Worm (Caenorhabditis elegans) whole organism, L4 larva: ENCODE data around the gene W02A2.12.
A peak's percentile ranks its signal among the peaks of the same experiment; 100 is the strongest.

Source experiments
- R02D3.7 ChIP-seq: fragments of 150-350 bp; sonication (generic microtip); optimal IDR thresholded peaks from 3 replicates; lab custom pipeline; 2014; ENCODE audit warnings: missing biosample characterization, missing genetic modification characterization
- Y105C5A.15 ChIP-seq: fragments of 200-800 bp; sonication (Bioruptor generic); IDR thresholded peaks from 2 replicates; pipeline ENCODE4 v1.3.6; 2022; ENCODE audit warnings: missing genetic modification characterization, missing compliant biosample characterization
- Y48G9A.11 ChIP-seq: fragments of 200-800 bp; sonication (Bioruptor generic); IDR thresholded peaks from 2 replicates; pipeline ENCODE4 v1.3.6; 2022; ENCODE audit warnings: missing genetic modification reagents, missing genetic modification characterization, missing compliant biosample characterization
- aha-1 ChIP-seq: fragments of 150-350 bp; peaks from one replicate; lab custom pipeline; 2014; ENCODE audit warnings: missing biosample characterization, missing genetic modification characterization
- aly-2 ChIP-seq: sonication (generic microtip); optimal IDR thresholded peaks from 2 replicates; lab custom pipeline; 2018; ENCODE audit warnings: missing biosample characterization, missing genetic modification characterization
- ama-1 ChIP-seq: fragments of 150-350 bp; optimal IDR thresholded peaks from 2 replicates; lab custom pipeline; 2014; ENCODE audit warnings: inconsistent platforms, mixed read lengths
- attf-4 ChIP-seq: sonication (generic microtip); optimal IDR thresholded peaks from 3 replicates; lab custom pipeline; 2017; ENCODE audit warnings: missing biosample characterization, missing genetic modification characterization
- ceh-20 ChIP-seq: fragments of 200-800 bp; sonication (Bioruptor generic); IDR thresholded peaks from 2 replicates; pipeline ENCODE4 v1.3.6; 2022; ENCODE audit warnings: missing genetic modification reagents, missing genetic modification characterization, missing compliant biosample characterization
- ceh-28 ChIP-seq: fragments of 150-350 bp; optimal IDR thresholded peaks from 2 replicates; lab custom pipeline; 2014; ENCODE audit warnings: missing biosample characterization, missing genetic modification reagents, missing genetic modification characterization
- ces-1 ChIP-seq: fragments of 150-350 bp; sonication (generic microtip); optimal IDR thresholded peaks from 4 replicates; lab custom pipeline; 2014; ENCODE audit warnings: missing biosample characterization, missing genetic modification reagents, missing genetic modification characterization
- cey-2 ChIP-seq: sonication (generic microtip); optimal IDR thresholded peaks from 3 replicates; lab custom pipeline; 2017; ENCODE audit warnings: missing genetic modification characterization, mild to moderate bottlenecking, missing compliant biosample characterization, antibody characterized with exemption, borderline replicate concordance; ENCODE audit not compliant: insufficient read depth
- daf-16 ChIP-seq, 3 experiments: sonication (generic microtip); optimal IDR thresholded peaks; 2 replicates each; lab custom pipeline; 2016 to 2017; ENCODE audit warnings: missing genetic modification characterization in 3 of 3, missing genetic modification reagents in 3 of 3, mild to moderate bottlenecking in 2 of 3, missing compliant biosample characterization in 2 of 3, missing biosample characterization in 1 of 3, moderate library complexity in 1 of 3
- daf-19 ChIP-seq: fragments of 200-800 bp; sonication (Bioruptor generic); conservative IDR thresholded peaks from 2 replicates; pipeline ENCODE4 v1.3.6; 2022; ENCODE audit warnings: missing genetic modification characterization, missing compliant biosample characterization
- daf-8 ChIP-seq: fragments of 200-800 bp; sonication (Bioruptor generic); IDR thresholded peaks from 2 replicates; pipeline ENCODE4 v1.3.6; 2022; ENCODE audit warnings: missing genetic modification characterization, missing compliant biosample characterization
- dmd-6 ChIP-seq: fragments of 200-800 bp; sonication (Bioruptor generic); IDR thresholded peaks from 2 replicates; pipeline ENCODE4 v1.3.6; 2022; ENCODE audit warnings: missing genetic modification reagents, missing genetic modification characterization, missing compliant biosample characterization
- duxl-1 ChIP-seq: sonication (generic microtip); optimal IDR thresholded peaks from 2 replicates; lab custom pipeline; 2016; ENCODE audit warnings: mild to moderate bottlenecking, missing genetic modification characterization, moderate library complexity, missing compliant biosample characterization; ENCODE audit not compliant: poor library complexity
- dve-1 ChIP-seq: sonication (generic microtip); optimal IDR thresholded peaks from 2 replicates; lab custom pipeline; 2017; ENCODE audit warnings: antibody characterized with exemption, mild to moderate bottlenecking, missing genetic modification characterization, missing compliant biosample characterization; ENCODE audit not compliant: insufficient read depth
- egl-27 ChIP-seq: sonication (generic microtip); optimal IDR thresholded peaks from 3 replicates; lab custom pipeline; 2017; ENCODE audit warnings: missing biosample characterization, missing genetic modification reagents, missing genetic modification characterization
- egl-43 ChIP-seq: fragments of 200-800 bp; sonication (Bioruptor generic); IDR thresholded peaks from 2 replicates; pipeline ENCODE4 v1.3.6; 2022; ENCODE audit warnings: missing genetic modification reagents, missing genetic modification characterization, missing compliant biosample characterization
- fkh-10 ChIP-seq: fragments of 150-350 bp; optimal IDR thresholded peaks from 2 replicates; lab custom pipeline; 2014; ENCODE audit warnings: missing biosample characterization, missing genetic modification reagents, missing genetic modification characterization
- hif-1 ChIP-seq, 2 experiments: sonication (generic microtip); optimal IDR thresholded peaks; 2 replicates each; lab custom pipeline; 2016 to 2017; ENCODE audit warnings: missing compliant biosample characterization in 2 of 2, missing genetic modification characterization in 2 of 2, missing genetic modification reagents in 2 of 2, missing genotype in 2 of 2, mild to moderate bottlenecking in 1 of 2
- hlh-11 ChIP-seq: fragments of 200-800 bp; sonication (Bioruptor generic); optimal IDR thresholded peaks from 2 replicates; lab custom pipeline; 2018; ENCODE audit warnings: mild to moderate bottlenecking, missing genetic modification characterization, missing compliant biosample characterization
- hlh-30 ChIP-seq: sonication (generic microtip); optimal IDR thresholded peaks from 2 replicates; lab custom pipeline; 2017; ENCODE audit warnings: antibody characterized with exemption, mild to moderate bottlenecking, missing genetic modification characterization, missing compliant biosample characterization; ENCODE audit not compliant: insufficient read depth
- hmg-1.1 ChIP-seq: fragments of 200-800 bp; sonication (Bioruptor generic); IDR thresholded peaks from 2 replicates; pipeline ENCODE4 v1.3.6; 2022; ENCODE audit warnings: missing genetic modification reagents, missing genetic modification characterization, missing compliant biosample characterization
- jun-1 ChIP-seq: fragments of 150-350 bp; optimal IDR thresholded peaks from 2 replicates; lab custom pipeline; 2014; ENCODE audit warnings: missing biosample characterization, missing genetic modification reagents, missing genetic modification characterization
- lin-38 ChIP-seq: fragments of 200-800 bp; sonication (Bioruptor generic); IDR thresholded peaks from 2 replicates; pipeline ENCODE4 v1.3.6; 2022; ENCODE audit warnings: missing genetic modification reagents, missing genetic modification characterization, missing compliant biosample characterization
- lin-39 ChIP-seq: fragments of 150-350 bp; optimal IDR thresholded peaks from 2 replicates; lab custom pipeline; 2014; ENCODE audit warnings: missing biosample characterization, missing genetic modification reagents, missing genetic modification characterization
- lsy-2 ChIP-seq, 2 experiments: fragments of 150-350 bp in 1 of 2; sonication (generic microtip) in 1 of 2; optimal IDR thresholded peaks; 2 replicates each; lab custom pipeline; 2014 to 2017; ENCODE audit warnings: missing biosample characterization in 2 of 2, missing genetic modification characterization in 2 of 2
- mdl-1 ChIP-seq, 2 experiments: fragments of 150-350 bp in 1 of 2; sonication (generic microtip) in 1 of 2; optimal IDR thresholded peaks; 2 replicates each; lab custom pipeline; 2014 to 2017; ENCODE audit warnings: missing biosample characterization in 2 of 2, missing genetic modification characterization in 2 of 2
- mep-1 ChIP-seq: fragments of 150-350 bp; sonication (generic microtip); optimal IDR thresholded peaks from 3 replicates; lab custom pipeline; 2014; ENCODE audit warnings: missing biosample characterization, missing genetic modification characterization
- mes-2 ChIP-seq: sonication (generic microtip); optimal IDR thresholded peaks from 2 replicates; lab custom pipeline; 2016; ENCODE audit warnings: missing genotype, mild to moderate bottlenecking, missing genetic modification characterization, missing compliant biosample characterization; ENCODE audit not compliant: poor library complexity, severe bottlenecking
- mxl-2 ChIP-seq: fragments of 200-800 bp; sonication (Bioruptor generic); conservative IDR thresholded peaks from 2 replicates; pipeline ENCODE4 v1.3.6; 2022; ENCODE audit warnings: missing genetic modification reagents, missing genetic modification characterization, missing compliant biosample characterization
- nhr-102 ChIP-seq: sonication (generic microtip); optimal IDR thresholded peaks from 2 replicates; lab custom pipeline; 2016; ENCODE audit warnings: mild to moderate bottlenecking, missing genetic modification characterization, moderate library complexity, missing compliant biosample characterization
- nhr-28 ChIP-seq: fragments of 150-350 bp; optimal IDR thresholded peaks from 2 replicates; lab custom pipeline; 2014; ENCODE audit warnings: missing biosample characterization, missing genetic modification characterization
- nhr-48 ChIP-seq: sonication (generic microtip); optimal IDR thresholded peaks from 2 replicates; lab custom pipeline; 2016; ENCODE audit warnings: mild to moderate bottlenecking, missing genetic modification characterization, missing compliant biosample characterization
- pha-4 ChIP-seq, 2 experiments: fragments of 150-350 bp in 1 of 2; fragments of 200-800 bp in 1 of 2; sonication (Bioruptor generic) in 1 of 2; IDR thresholded peaks in 1 of 2; optimal IDR thresholded peaks in 1 of 2; 2 replicates each; pipeline versions ENCODE4 v1.3.6 to Lab custom; 2014 to 2022; ENCODE audit warnings: missing genetic modification characterization in 2 of 2, missing genetic modification reagents in 2 of 2, missing biosample characterization in 1 of 2, missing compliant biosample characterization in 1 of 2
- php-3 ChIP-seq: fragments of 200-800 bp; sonication (Bioruptor generic); IDR thresholded peaks from 2 replicates; pipeline ENCODE4 v1.3.6; 2022; ENCODE audit warnings: missing genetic modification reagents, missing genetic modification characterization, missing compliant biosample characterization
- pqm-1 ChIP-seq: sonication (generic microtip); optimal IDR thresholded peaks from 2 replicates; lab custom pipeline; 2017; ENCODE audit warnings: missing biosample characterization, missing genetic modification characterization
- rbr-2 ChIP-seq: sonication (generic microtip); optimal IDR thresholded peaks from 2 replicates; lab custom pipeline; 2016; ENCODE audit warnings: missing genotype, missing genetic modification characterization, missing compliant biosample characterization
- sdz-12 ChIP-seq: fragments of 200-800 bp; sonication (Bioruptor generic); optimal IDR thresholded peaks from 2 replicates; lab custom pipeline; 2018; ENCODE audit warnings: mild to moderate bottlenecking, missing genetic modification characterization, missing compliant biosample characterization
- set-16 ChIP-seq: fragments of 200-800 bp; sonication (Bioruptor generic); IDR thresholded peaks from 2 replicates; pipeline ENCODE4 v1.3.6; 2022; ENCODE audit warnings: missing genetic modification reagents, missing genetic modification characterization, missing compliant biosample characterization
- skn-1 ChIP-seq: fragments of 150-350 bp; optimal IDR thresholded peaks from 2 replicates; lab custom pipeline; 2014; ENCODE audit warnings: missing biosample characterization, missing genetic modification characterization
- snpc-4 ChIP-seq: fragments of 150-350 bp; optimal IDR thresholded peaks from 2 replicates; lab custom pipeline; 2014; ENCODE audit warnings: missing biosample characterization, missing genetic modification characterization
- spr-1 ChIP-seq: sonication (generic microtip); optimal IDR thresholded peaks from 2 replicates; lab custom pipeline; 2016; ENCODE audit warnings: mild to moderate bottlenecking, missing genetic modification characterization, missing compliant biosample characterization
- zag-1 ChIP-seq: fragments of 150-350 bp; optimal IDR thresholded peaks from 2 replicates; lab custom pipeline; 2014; ENCODE audit warnings: missing biosample characterization, missing genetic modification characterization
- zfp-2 ChIP-seq: sonication (generic microtip); optimal IDR thresholded peaks from 2 replicates; lab custom pipeline; 2016; ENCODE audit warnings: mild to moderate bottlenecking, missing genetic modification characterization, missing compliant biosample characterization
- ztf-7 ChIP-seq: fragments of 150-350 bp; optimal IDR thresholded peaks from 2 replicates; lab custom pipeline; 2014; ENCODE audit warnings: missing biosample characterization, missing genetic modification characterization

The W02A2.12 gene

DNA sequence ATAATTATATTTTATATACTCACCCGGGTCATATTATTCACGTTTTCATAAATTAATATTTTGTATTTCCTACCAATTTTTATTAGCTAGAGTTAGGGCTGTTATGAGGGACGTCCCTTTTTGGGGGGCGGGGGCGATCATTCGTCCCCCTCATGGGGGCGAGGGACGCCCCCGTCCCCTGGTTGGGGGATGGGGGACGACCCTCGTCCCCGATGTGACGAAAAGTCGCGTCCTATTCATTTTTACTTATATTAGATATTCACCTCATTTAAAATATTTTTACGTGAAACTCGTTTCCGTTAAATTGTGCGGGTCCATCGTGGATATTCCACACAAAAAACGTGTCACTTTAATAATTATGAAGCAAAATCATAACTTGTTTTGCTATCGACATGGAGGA, at the start of gene W02A2.12:
Gene W02A2.12 (minus strand): TSS at position 240 of the 400 bp plus-strand sequence.
- TF ChIP-seq ceh-28 (tag; lab: Kevin White, UChicago), result no peak
- peak; percentile 44; the same call in 1 of the 2 replicates for TF ChIP-seq egl-43
- TF ChIP-seq spr-1 (tag; lab: Kevin White, UChicago), result no peak
- no peak for TF ChIP-seq Y48G9A.11 (GFP tag; lab: Robert Waterston, UW)
- TF ChIP-seq zag-1 (tag; lab: Kevin White, UChicago), result no peak
- TF ChIP-seq Y105C5A.15 (GFP tag; lab: Robert Waterston, UW), result 0 out of 2 replicates have a peak, but pooled peaks have one; percentile 34
- peak; percentile 31; the same call in 1 of the 2 replicates for TF ChIP-seq lin-38 (GFP tag; lab: Robert Waterston, UW)
- peak; percentile 78 for TF ChIP-seq set-16 (GFP tag; lab: Robert Waterston, UW)
- TF ChIP-seq zfp-2 (tag; lab: Kevin White, UChicago), result no peak
- TF ChIP-seq pha-4 (GFP tag; IDR thresholded peaks at IDR 0.05; lab: Robert Waterston, UW), result peak; percentile 77; the same call in 1 of the 2 replicates
- TF ChIP-seq pha-4 (tag; optimal IDR thresholded peaks at IDR 0.05; lab: Kevin White, UChicago), result no peak
- TF ChIP-seq mep-1, result no peak
- TF ChIP-seq mes-2, result no peak
- no peak for TF ChIP-seq snpc-4 (tag; lab: Kevin White, UChicago)
- TF ChIP-seq sdz-12, result no peak
- TF ChIP-seq php-3, result no peak
- TF ChIP-seq pqm-1 (tag; lab: Kevin White, UChicago), result no peak
- no peak for TF ChIP-seq daf-16 (GFP tag; optimal IDR thresholded peaks at IDR 0.05; lab: Kevin White, UChicago)
- no peak for TF ChIP-seq daf-16 (tag; optimal IDR thresholded peaks at IDR 0.05; lab: Kevin White, UChicago)
- no peak for TF ChIP-seq jun-1 (tag; lab: Kevin White, UChicago)
- no peak for TF ChIP-seq fkh-10 (GFP tag; lab: Kevin White, UChicago)

- TF ChIP-seq R02D3.7 (tag; lab: Kevin White, UChicago) (no peak), lin-38 (GFP tag; lab: Robert Waterston, UW) (no peak), cey-2 (tag; lab: Kevin White, UChicago) (no peak), ama-1 (lab: Kevin White, UChicago) (no peak), zag-1 (tag; lab: Kevin White, UChicago) (no peak), hlh-30 (tag; lab: Kevin White, UChicago) (peak; percentile 64), skn-1 (tag; lab: Kevin White, UChicago) (no peak), ceh-20 (GFP tag; lab: Robert Waterston, UW) (no peak), daf-16 (GFP tag; optimal IDR thresholded peaks at IDR 0.05; lab: Kevin White, UChicago) (no peak), daf-16 (tag; optimal IDR thresholded peaks at IDR 0.05; lab: Kevin White, UChicago) (peak; percentile 97), nhr-102 (tag; lab: Kevin White, UChicago) (peak; percentile 35), aly-2 (no peak), duxl-1 (tag; lab: Kevin White, UChicago) (no peak), attf-4 (tag; lab: Kevin White, UChicago) (no peak), nhr-48 (tag; lab: Kevin White, UChicago) (peak; percentile 61), mxl-2 (GFP tag; lab: Robert Waterston, UW) (peak; percentile 59; the same call in 1 of the 2 replicates), nhr-28 (tag; lab: Kevin White, UChicago) (peak; percentile 90), hlh-11 (tag; lab: Kevin White, UChicago) (peak; percentile 65), aha-1 (peak; percentile 100), hif-1 (tag; optimal IDR thresholded peaks at IDR 0.05; lab: Kevin White, UChicago) (peak; percentile 93 to 98), rbr-2 (tag; lab: Kevin White, UChicago) (no peak), lin-39 (tag; lab: Kevin White, UChicago) (no peak), egl-27 (tag; lab: Kevin White, UChicago) (no peak), pqm-1 (tag; lab: Kevin White, UChicago) (peak; percentile 75), hmg-1.1 (no peak), ztf-7 (tag; lab: Kevin White, UChicago) (peak; percentile 21), lsy-2 (tag; optimal IDR thresholded peaks at IDR 0.05; lab: Kevin White, UChicago) (peak in 1 of 2 experiments; percentile 16), daf-19 (GFP tag; lab: Robert Waterston, UW) (no peak), php-3 (peak; percentile 52; the same call in 1 of the 2 replicates), daf-8 (no peak), dve-1 (tag; lab: Kevin White, UChicago) (peak; percentile 77), dmd-6 (GFP tag; lab: Robert Waterston, UW) (peak; percentile 60), ces-1 (GFP tag; lab: Kevin White, UChicago) (no peak), sdz-12 (no peak), mdl-1 (tag; optimal IDR thresholded peaks at IDR 0.05; lab: Kevin White, UChicago) (peak in 1 of 2 experiments; percentile 32)
Observed at ce11 chrIV:13396375-13396774, 47.7 kb upstream of the W02A2.12 start.
